Fruit fly (Drosophila melanogaster) whole organism, embryonic: ENCODE measurements around the gene mxc.

Experiments
- Adf1 ChIP-seq: fragments of 200-800 bp; sonication (Bioruptor generic); IDR thresholded peaks from 2 replicates; pipeline ENCODE4 v1.3.6; 2022; ENCODE audit warnings: missing biosample characterization, missing genetic modification characterization
- Atf6 ChIP-seq: fragments of 200-800 bp; sonication (Bioruptor generic); IDR thresholded peaks from 2 replicates; pipeline ENCODE4 v1.3.6; 2022; ENCODE audit warnings: missing biosample characterization, missing genetic modification characterization
- Blimp-1 ChIP-seq: fragments of 200-800 bp; sonication (Bioruptor generic); optimal IDR thresholded peaks from 3 replicates; lab custom pipeline; 2018; ENCODE audit warnings: missing biosample characterization, missing genetic modification characterization, mild to moderate bottlenecking, moderate library complexity, missing genetic modification reagents
- CG10147 ChIP-seq: fragments of 200-800 bp; sonication (Bioruptor generic); optimal IDR thresholded peaks from 2 replicates; lab custom pipeline; 2019; ENCODE audit warnings: missing biosample characterization, mild to moderate bottlenecking, missing genetic modification characterization, moderate library complexity
- CG1024 ChIP-seq: fragments of 200-800 bp; sonication (Bioruptor generic); IDR thresholded peaks from 2 replicates; pipeline ENCODE4 v1.3.6; 2022; ENCODE audit warnings: missing biosample characterization, missing genetic modification characterization
- CG10366 ChIP-seq: fragments of 200-800 bp; sonication (Bioruptor generic); IDR thresholded peaks from 2 replicates; pipeline ENCODE4 v1.3.6; 2022; ENCODE audit warnings: missing biosample characterization, missing genetic modification characterization
- CG11247 ChIP-seq: fragments of 200-800 bp; sonication (Bioruptor generic); IDR thresholded peaks from 2 replicates; pipeline ENCODE4 v1.3.6; 2022; ENCODE audit warnings: missing biosample characterization, missing genetic modification characterization
- CG11723 ChIP-seq: fragments of 200-800 bp; sonication (Bioruptor generic); optimal IDR thresholded peaks from 2 replicates; lab custom pipeline; 2017; ENCODE audit warnings: missing biosample characterization, mild to moderate bottlenecking, missing genetic modification characterization
- CG1602 ChIP-seq: fragments of 200-800 bp; sonication (Bioruptor generic); optimal IDR thresholded peaks from 3 replicates; lab custom pipeline; 2016; ENCODE audit warnings: missing biosample characterization, missing genetic modification characterization
- CG16863 ChIP-seq: fragments of 200-800 bp; sonication (Bioruptor generic); optimal IDR thresholded peaks from 3 replicates; lab custom pipeline; 2016; ENCODE audit warnings: missing biosample characterization, missing genetic modification characterization
- CG17568 ChIP-seq: fragments of 200-800 bp; sonication (Bioruptor generic); optimal IDR thresholded peaks from 2 replicates; lab custom pipeline; 2018; ENCODE audit warnings: missing biosample characterization, mild to moderate bottlenecking, missing genetic modification characterization, moderate library complexity
- CG18619 ChIP-seq: fragments of 200-800 bp; sonication (Bioruptor generic); optimal IDR thresholded peaks from 3 replicates; lab custom pipeline; 2017; ENCODE audit warnings: missing biosample characterization, mild to moderate bottlenecking, missing genetic modification characterization
- CG2678 ChIP-seq: fragments of 200-800 bp; sonication (Bioruptor generic); optimal IDR thresholded peaks from 3 replicates; lab custom pipeline; 2019; ENCODE audit warnings: missing biosample characterization, mild to moderate bottlenecking, missing genetic modification characterization, moderate library complexity
- CG2712 ChIP-seq: fragments of 200-800 bp; optimal IDR thresholded peaks from 3 replicates; lab custom pipeline; 2019; ENCODE audit warnings: missing biosample characterization, mild to moderate bottlenecking, missing genetic modification characterization, moderate library complexity
- CG3065 ChIP-seq: fragments of 200-800 bp; sonication (Bioruptor generic); optimal IDR thresholded peaks from 2 replicates; lab custom pipeline; 2016; ENCODE audit warnings: missing biosample characterization, missing genetic modification characterization
- CG32772 ChIP-seq: fragments of 200-800 bp; sonication (Bioruptor generic); IDR thresholded peaks from 2 replicates; pipeline ENCODE4 v1.3.6; 2022; ENCODE audit warnings: missing biosample characterization, missing genetic modification characterization
- CG34376 ChIP-seq: fragments of 200-800 bp; sonication (Bioruptor generic); optimal IDR thresholded peaks from 2 replicates; lab custom pipeline; 2018; ENCODE audit warnings: missing biosample characterization, mild to moderate bottlenecking, missing genetic modification characterization
- CG5953 ChIP-seq: fragments of 200-800 bp; sonication (Bioruptor generic); IDR thresholded peaks from 2 replicates; pipeline ENCODE4 v1.3.6; 2022; ENCODE audit warnings: missing biosample characterization, missing genetic modification characterization
- CG6272 ChIP-seq: fragments of 200-800 bp; sonication (Bioruptor generic); IDR thresholded peaks from 2 replicates; pipeline ENCODE4 v1.3.6; 2022; ENCODE audit warnings: missing biosample characterization, missing genetic modification characterization
- CG6854 ChIP-seq: fragments of 200-800 bp; sonication (Bioruptor generic); optimal IDR thresholded peaks from 3 replicates; lab custom pipeline; 2017; ENCODE audit warnings: missing biosample characterization, mild to moderate bottlenecking, missing genetic modification characterization
- CG7556 ChIP-seq: fragments of 200-800 bp; sonication (Bioruptor generic); optimal IDR thresholded peaks from 2 replicates; lab custom pipeline; 2017; ENCODE audit warnings: missing biosample characterization, mild to moderate bottlenecking, missing genetic modification characterization
- Elba2 ChIP-seq: fragments of 200-800 bp; sonication (Bioruptor generic); optimal IDR thresholded peaks from 3 replicates; lab custom pipeline; 2016; ENCODE audit warnings: missing biosample characterization, missing genetic modification characterization
- Fer1 ChIP-seq: fragments of 200-800 bp; sonication (Bioruptor generic); optimal IDR thresholded peaks from 2 replicates; lab custom pipeline; 2017; ENCODE audit warnings: missing biosample characterization, mild to moderate bottlenecking, missing genetic modification characterization
- HHEX ChIP-seq: fragments of 200-800 bp; sonication (Bioruptor generic); optimal IDR thresholded peaks from 3 replicates; lab custom pipeline; 2017; ENCODE audit warnings: missing biosample characterization, mild to moderate bottlenecking, missing genetic modification characterization, missing genetic modification reagents
- HLH54F ChIP-seq: fragments of 200-800 bp; sonication (Bioruptor generic); optimal IDR thresholded peaks from 3 replicates; lab custom pipeline; 2016; ENCODE audit warnings: missing biosample characterization, missing genetic modification characterization
- Lim3 ChIP-seq: fragments of 200-800 bp; sonication (Bioruptor generic); IDR thresholded peaks from 2 replicates; pipeline ENCODE4 v1.3.6; 2022; ENCODE audit warnings: missing biosample characterization, missing genetic modification characterization
- Nf-YC ChIP-seq: fragments of 200-800 bp; optimal IDR thresholded peaks from 3 replicates; lab custom pipeline; 2019; ENCODE audit warnings: missing biosample characterization, mild to moderate bottlenecking, missing genetic modification characterization, moderate library complexity
- Oli ChIP-seq: fragments of 200-800 bp; sonication (Bioruptor generic); optimal IDR thresholded peaks from 2 replicates; lab custom pipeline; 2018; ENCODE audit warnings: missing biosample characterization, mild to moderate bottlenecking, missing genetic modification characterization, moderate library complexity
- Sox102F ChIP-seq: fragments of 200-800 bp; sonication (Bioruptor generic); optimal IDR thresholded peaks from 2 replicates; lab custom pipeline; 2018; ENCODE audit warnings: missing biosample characterization, mild to moderate bottlenecking, missing genetic modification characterization, moderate library complexity
- Vsx1 ChIP-seq: fragments of 200-800 bp; sonication (Bioruptor generic); optimal IDR thresholded peaks from 2 replicates; lab custom pipeline; 2017; ENCODE audit warnings: missing biosample characterization, mild to moderate bottlenecking, missing genetic modification characterization, missing genetic modification reagents
- al ChIP-seq: fragments of 200-800 bp; sonication (Bioruptor generic); IDR thresholded peaks from 2 replicates; pipeline ENCODE4 v1.3.6; 2022; ENCODE audit warnings: missing biosample characterization, missing genetic modification characterization
- ash1 ChIP-seq: fragments of 200-800 bp; sonication (Bioruptor generic); optimal IDR thresholded peaks from 2 replicates; lab custom pipeline; 2018; ENCODE audit warnings: missing biosample characterization, mild to moderate bottlenecking, missing genetic modification characterization
- bowl ChIP-seq: fragments of 200-800 bp; sonication (Bioruptor generic); IDR thresholded peaks from 2 replicates; pipeline ENCODE4 v1.3.6; 2022; ENCODE audit warnings: missing biosample characterization, missing genetic modification characterization
- cato ChIP-seq: fragments of 200-800 bp; sonication (Bioruptor generic); optimal IDR thresholded peaks from 2 replicates; lab custom pipeline; 2016; ENCODE audit warnings: missing biosample characterization, missing genetic modification characterization, borderline replicate concordance
- chif ChIP-seq, 2 experiments: fragments of 200-800 bp; sonication (Bioruptor generic); optimal IDR thresholded peaks; 3 replicates each; lab custom pipeline; 2016; ENCODE audit warnings: missing biosample characterization in 2 of 2, missing genetic modification characterization in 2 of 2
- fru ChIP-seq: fragments of >200 bp; optimal IDR thresholded peaks from 2 replicates; lab custom pipeline; 2017
- gcm ChIP-seq: fragments of 200-800 bp; sonication (Bioruptor generic); optimal IDR thresholded peaks from 2 replicates; lab custom pipeline; 2019; ENCODE audit warnings: missing biosample characterization, mild to moderate bottlenecking, missing genetic modification characterization, moderate library complexity
- gem ChIP-seq: fragments of 200-800 bp; sonication (Bioruptor generic); optimal IDR thresholded peaks from 2 replicates; lab custom pipeline; 2019; ENCODE audit warnings: missing biosample characterization, mild to moderate bottlenecking, missing genetic modification characterization, moderate library complexity
- ham ChIP-seq: fragments of 200-800 bp; sonication (Bioruptor generic); IDR thresholded peaks from 2 replicates; pipeline ENCODE4 v1.3.6; 2022; ENCODE audit warnings: missing biosample characterization, missing genetic modification characterization
- ind ChIP-seq: fragments of 200-800 bp; sonication (Bioruptor generic); optimal IDR thresholded peaks from 3 replicates; lab custom pipeline; 2016; ENCODE audit warnings: missing biosample characterization, missing genetic modification characterization
- insv ChIP-seq, 2 experiments: fragments of 200-800 bp; sonication (Bioruptor generic); optimal IDR thresholded peaks; 3 replicates each; lab custom pipeline; 2016 to 2018; ENCODE audit warnings: missing biosample characterization in 2 of 2, missing genetic modification characterization in 2 of 2
- jumu ChIP-seq: fragments of 200-800 bp; sonication (Bioruptor generic); optimal IDR thresholded peaks from 3 replicates; lab custom pipeline; 2016; ENCODE audit warnings: missing biosample characterization, missing genetic modification characterization
- klu ChIP-seq: fragments of 200-800 bp; sonication (Bioruptor generic); IDR thresholded peaks from 2 replicates; pipeline ENCODE4 v1.3.6; 2022; ENCODE audit warnings: missing biosample characterization, missing genetic modification characterization
- luna ChIP-seq: fragments of 200-800 bp; sonication (Bioruptor generic); optimal IDR thresholded peaks from 2 replicates; lab custom pipeline; 2016; ENCODE audit warnings: missing biosample characterization, missing genetic modification characterization
- maf-S ChIP-seq: fragments of 200-800 bp; sonication (Bioruptor generic); optimal IDR thresholded peaks from 2 replicates; lab custom pipeline; 2016; ENCODE audit warnings: missing biosample characterization, missing genetic modification characterization
- nmo ChIP-seq: fragments of 200-800 bp; sonication (Bioruptor generic); optimal IDR thresholded peaks from 2 replicates; lab custom pipeline; 2018; ENCODE audit warnings: missing biosample characterization, mild to moderate bottlenecking, missing genetic modification characterization, moderate library complexity
- pros ChIP-seq: fragments of 200-800 bp; sonication (Bioruptor generic); optimal IDR thresholded peaks from 3 replicates; lab custom pipeline; 2019; ENCODE audit warnings: missing biosample characterization, mild to moderate bottlenecking, missing genetic modification characterization, moderate library complexity
- ranshi ChIP-seq: fragments of 200-800 bp; sonication (Bioruptor generic); IDR thresholded peaks from 2 replicates; pipeline ENCODE4 v1.3.6; 2022; ENCODE audit warnings: missing biosample characterization, missing genetic modification characterization
- seq ChIP-seq: fragments of 200-800 bp; sonication (Bioruptor generic); IDR thresholded peaks from 2 replicates; pipeline ENCODE4 v1.3.6; 2022; ENCODE audit warnings: missing biosample characterization, missing genetic modification characterization
- sisA ChIP-seq: fragments of 200-800 bp; sonication (Bioruptor generic); IDR thresholded peaks from 2 replicates; pipeline ENCODE4 v1.3.6; 2022; ENCODE audit warnings: missing biosample characterization, missing genetic modification characterization
- slou ChIP-seq: fragments of 200-800 bp; sonication (Bioruptor generic); optimal IDR thresholded peaks from 3 replicates; lab custom pipeline; 2016; ENCODE audit warnings: missing biosample characterization, missing genetic modification characterization
- tna ChIP-seq: fragments of 200-800 bp; sonication (Bioruptor generic); IDR thresholded peaks from 2 replicates; pipeline ENCODE4 v1.3.6; 2022; ENCODE audit warnings: missing biosample characterization, missing genetic modification characterization; ENCODE audit not compliant: partially characterized antibody
- zfh2 ChIP-seq: fragments of 200-800 bp; sonication (Bioruptor generic); optimal IDR thresholded peaks from 2 replicates; lab custom pipeline; 2016; ENCODE audit warnings: missing biosample characterization, missing genetic modification characterization

The mxc gene

dm6 chrX:9248040-9248439 is 4.8 kb upstream of the mxc start:
- TF ChIP-seq CG17568 (no peak), Vsx1 (GFP tag; lab: Kevin White, UChicago) (no peak), bowl (GFP tag; lab: Robert Waterston, UW) (no peak), cato (GFP tag; lab: Kevin White, UChicago) (no peak), luna (GFP tag; lab: Kevin White, UChicago) (no peak), sisA (GFP tag; lab: Robert Waterston, UW) (no peak), HHEX (GFP tag; lab: Kevin White, UChicago) (no peak), seq (GFP tag; lab: Robert Waterston, UW) (no peak), CG5953 (no peak), CG6272 (GFP tag; lab: Robert Waterston, UW) (no peak), slou (GFP tag; lab: Kevin White, UChicago) (no peak), gem (tag; lab: Kevin White, UChicago) (peak; percentile 59), CG11723 (GFP tag; lab: Kevin White, UChicago) (no peak), ash1 (GFP tag; lab: Kevin White, UChicago) (no peak), fru (no peak), zfh2 (GFP tag; lab: Kevin White, UChicago) (no peak), Oli (no peak), Lim3 (GFP tag; lab: Robert Waterston, UW) (no peak), tna (no peak), CG16863 (GFP tag; lab: Kevin White, UChicago) (no peak), CG2712 (tag; lab: Kevin White, UChicago) (peak; percentile 55), CG32772 (GFP tag; lab: Robert Waterston, UW) (no peak), Sox102F (peak; percentile 33), CG11247 (GFP tag; lab: Robert Waterston, UW) (no peak), CG10366 (GFP tag; lab: Robert Waterston, UW) (no peak), CG6854 (GFP tag; lab: Kevin White, UChicago) (no peak), CG1024 (no peak), klu (GFP tag; lab: Robert Waterston, UW) (no peak), Nf-YC (tag; lab: Kevin White, UChicago) (no peak), CG10147 (GFP tag; lab: Kevin White, UChicago) (no peak), CG34376 (no peak), maf-S (no peak), al (no peak), insv (GFP tag; optimal IDR thresholded peaks at IDR 0.05; lab: Kevin White, UChicago) (no peak), CG7556 (GFP tag; lab: Kevin White, UChicago) (peak; percentile 3), pros (no peak), nmo (GFP tag; lab: Kevin White, UChicago) (peak; percentile 20), Blimp-1 (GFP tag; lab: Kevin White, UChicago) (peak; percentile 15), HLH54F (GFP tag; lab: Kevin White, UChicago) (no peak), Fer1 (GFP tag; lab: Kevin White, UChicago) (no peak), jumu (GFP tag; lab: Kevin White, UChicago) (no peak), chif (GFP tag; optimal IDR thresholded peaks at IDR 0.05; lab: Kevin White, UChicago) (no peak), ranshi (GFP tag; lab: Robert Waterston, UW) (0 out of 2 replicates have a peak, but pooled peaks have one; percentile 28), ham (no peak), gcm (GFP tag; lab: Kevin White, UChicago) (no peak), Atf6 (GFP tag; lab: Robert Waterston, UW) (no peak), CG3065 (no peak), CG1602 (GFP tag; lab: Kevin White, UChicago) (no peak), ind (GFP tag; lab: Kevin White, UChicago) (no peak), Adf1 (GFP tag; lab: Robert Waterston, UW) (no peak), Elba2 (GFP tag; lab: Kevin White, UChicago) (no peak), CG2678 (tag; lab: Kevin White, UChicago) (no peak), CG18619 (no peak)
